1 fruit fly cellular context compared by ENCODE assay signal in the genomic region with DNA sequence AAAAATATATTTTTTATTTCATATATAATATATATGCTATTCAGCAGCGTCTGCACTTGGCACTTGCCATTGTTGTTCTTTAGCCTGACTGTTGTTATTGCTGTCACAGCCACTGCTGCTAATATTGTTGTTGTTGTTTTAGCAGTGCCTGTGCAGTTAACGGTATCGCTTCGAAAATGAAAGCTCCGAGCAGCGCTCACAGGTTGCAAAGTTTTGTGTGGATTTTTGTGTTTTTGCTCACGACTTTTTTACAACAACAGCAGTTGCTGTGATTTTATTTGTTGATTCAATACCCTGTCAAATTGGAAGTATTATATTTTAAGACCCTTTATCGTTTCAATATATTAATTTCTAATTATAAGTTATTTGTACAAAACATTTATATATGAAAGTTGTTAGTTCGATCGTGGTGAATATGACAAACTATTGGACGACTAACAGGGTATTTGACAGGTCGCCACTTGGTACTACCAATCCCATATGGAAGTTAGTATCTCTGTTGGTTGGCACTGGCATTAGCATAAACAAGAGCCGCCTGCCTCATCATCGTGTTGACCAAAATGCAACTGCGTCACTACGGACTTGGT.
TF ChIP-seq lines count a peak whose summit lies in the region.

No protein-coding gene starts in this region.

TF ChIP-seq in whole organism, embryonic, 481 proteins besides CTCF, POLR2A, EP300 and RAD21 (continued from another document):
- TF ChIP-seq CG17328 (GFP tag; IDR thresholded peaks at IDR 0.05; lab: Robert Waterston, UW): peak; percentile 55; the same call in 1 of the 2 replicates
- TF ChIP-seq CG11247 (GFP tag; IDR thresholded peaks at IDR 0.05; lab: Robert Waterston, UW): 0 out of 2 replicates have a peak, but pooled peaks have one; percentile 45
- TF ChIP-seq ci (GFP tag; IDR thresholded peaks at IDR 0.05; lab: Robert Waterston, UW): peak; percentile 85
- peak; percentile 20; the same call in 1 of the 2 replicates for TF ChIP-seq Ada2b (GFP tag; IDR thresholded peaks at IDR 0.05; lab: Robert Waterston, UW)
- no peak for TF ChIP-seq GATAe (GFP tag; conservative IDR thresholded peaks at IDR 0.05; lab: Robert Waterston, UW)
- TF ChIP-seq ap (GFP tag; IDR thresholded peaks at IDR 0.05; lab: Robert Waterston, UW): no peak
- TF ChIP-seq ken (GFP tag; IDR thresholded peaks at IDR 0.05; lab: Robert Waterston, UW): peak; percentile 68; the same call in 2 of the 3 replicates
- TF ChIP-seq row (GFP tag; IDR thresholded peaks at IDR 0.05; lab: Robert Waterston, UW): peak; percentile 51; the same call in 2 of the 3 replicates
- TF ChIP-seq prd (optimal IDR thresholded peaks at IDR 0.05; lab: Kevin White, UChicago): no peak
- peak; percentile 55; the same call in 2 of the 3 replicates for TF ChIP-seq prd (GFP tag; IDR thresholded peaks at IDR 0.05; lab: Robert Waterston, UW)
- TF ChIP-seq CG7372 (GFP tag; IDR thresholded peaks at IDR 0.05; lab: Robert Waterston, UW): 0 out of 2 replicates have a peak, but pooled peaks have one; percentile 16
- TF ChIP-seq unc-4 (GFP tag; IDR thresholded peaks at IDR 0.05; lab: Robert Waterston, UW; ENCODE audit: partially characterized antibody): no peak
- 0 out of 3 replicates have a peak, but pooled peaks have one; percentile 32 for TF ChIP-seq CG3726 (GFP tag; IDR thresholded peaks at IDR 0.05; lab: Robert Waterston, UW)
- 0 out of 2 replicates have a peak, but pooled peaks have one; percentile 8 for TF ChIP-seq E2f1 (GFP tag; IDR thresholded peaks at IDR 0.05; lab: Robert Waterston, UW)
- peak; percentile 32 for TF ChIP-seq CG17829 (tag; optimal IDR thresholded peaks at IDR 0.05; lab: Kevin White, UChicago)
- peak; percentile 63 for TF ChIP-seq CG4360 (GFP tag; IDR thresholded peaks at IDR 0.05; lab: Robert Waterston, UW)
- peak; percentile 63 for TF ChIP-seq Blimp-1 (GFP tag; optimal IDR thresholded peaks at IDR 0.05; lab: Kevin White, UChicago)
- TF ChIP-seq nerfin-1 (tag; optimal IDR thresholded peaks at IDR 0.05; lab: Kevin White, UChicago): no peak
- peak; percentile 53 for TF ChIP-seq CG12391 (tag; optimal IDR thresholded peaks at IDR 0.05; lab: Kevin White, UChicago)
- TF ChIP-seq lmd (GFP tag; IDR thresholded peaks at IDR 0.05; lab: Robert Waterston, UW): 0 out of 2 replicates have a peak, but pooled peaks have one; percentile 17
- peak in 1 of 2 experiments; percentile 63 for TF ChIP-seq Hr51 (GFP tag; optimal IDR thresholded peaks at IDR 0.05; lab: Kevin White, UChicago)
- TF ChIP-seq CG2712 (tag; optimal IDR thresholded peaks at IDR 0.05; lab: Kevin White, UChicago): peak; percentile 55
- peak; percentile 20 for TF ChIP-seq CG15269 (tag; optimal IDR thresholded peaks at IDR 0.05; lab: Kevin White, UChicago)
- TF ChIP-seq PHDP (tag; optimal IDR thresholded peaks at IDR 0.05; lab: Kevin White, UChicago): peak; percentile 39
- peak; percentile 62 for TF ChIP-seq Xrp1 (GFP tag; IDR thresholded peaks at IDR 0.05; lab: Robert Waterston, UW)
- TF ChIP-seq CG17385 (GFP tag; optimal IDR thresholded peaks at IDR 0.05; lab: Kevin White, UChicago): peak; percentile 39
- TF ChIP-seq CG8290 (GFP tag; optimal IDR thresholded peaks at IDR 0.05; lab: Kevin White, UChicago): no peak
- no peak for TF ChIP-seq CG8290 (tag; optimal IDR thresholded peaks at IDR 0.05; lab: Kevin White, UChicago)
- TF ChIP-seq sc (optimal IDR thresholded peaks at IDR 0.05; lab: Kevin White, UChicago): no peak
- TF ChIP-seq sc (GFP tag; optimal IDR thresholded peaks at IDR 0.05; lab: Kevin White, UChicago): peak; percentile 19
- TF ChIP-seq CG17359 (tag; optimal IDR thresholded peaks at IDR 0.05; lab: Kevin White, UChicago): peak; percentile 75
- TF ChIP-seq CG8924 (tag; optimal IDR thresholded peaks at IDR 0.05; lab: Kevin White, UChicago): peak; percentile 35
